Fruit fly (Drosophila melanogaster): ENCODE data around the gene Membrin.

The Membrin gene

dm6 chr3L:5360039-5360988 lies 5.9 kb upstream of the Membrin start, which contains the start of gene Cyt-c1 (continued):
- TF ChIP-seq Camta (GFP tag; optimal IDR thresholded peaks at IDR 0.05) (no peak), schlank (tag; optimal IDR thresholded peaks at IDR 0.05) (no peak), Hsf (GFP tag; optimal IDR thresholded peaks at IDR 0.05) (no peak), Nf-YB (GFP tag; optimal IDR thresholded peaks at IDR 0.05) (peak; percentile 56), CG1602 (GFP tag; optimal IDR thresholded peaks at IDR 0.05) (no peak), Dp (GFP tag; optimal IDR thresholded peaks at IDR 0.05) (no peak), lilli (GFP tag; optimal IDR thresholded peaks at IDR 0.05) (no peak), CG17186 (GFP tag; optimal IDR thresholded peaks at IDR 0.05) (no peak), MBD-R2 (GFP tag; IDR thresholded peaks at IDR 0.05) (peak; percentile 41), ssp (GFP tag; IDR thresholded peaks at IDR 0.05) (no peak), unc-4 (GFP tag; IDR thresholded peaks at IDR 0.05; ENCODE audit: partially characterized antibody) (peak; percentile 50; the same call in 1 of the 2 replicates), CG18599 (GFP tag; optimal IDR thresholded peaks at IDR 0.05) (no peak), repo (GFP tag; optimal IDR thresholded peaks at IDR 0.05) (no peak), da (GFP tag; optimal IDR thresholded peaks at IDR 0.05) (no peak), Lhr (GFP tag; optimal IDR thresholded peaks at IDR 0.05) (no peak), CG12659 (GFP tag; optimal IDR thresholded peaks at IDR 0.05) (no peak), cato (GFP tag; optimal IDR thresholded peaks at IDR 0.05; ENCODE audit: borderline replicate concordance) (no peak), trh (GFP tag; optimal IDR thresholded peaks at IDR 0.05) (no peak), E2f2 (GFP tag; IDR thresholded peaks at IDR 0.05) (0 out of 2 replicates have a peak, but pooled peaks have one; percentile 11), CG17385 (GFP tag; optimal IDR thresholded peaks at IDR 0.05) (peak; percentile 95), CG11560 (tag; IDR thresholded peaks at IDR 0.05) (no peak), BEAF-32 (GFP tag; optimal IDR thresholded peaks at IDR 0.05) (peak; percentile 61), Mrtf (GFP tag; IDR thresholded peaks at IDR 0.05) (no peak), Optix (GFP tag; IDR thresholded peaks at IDR 0.05) (0 out of 3 replicates have a peak, but pooled peaks have one; percentile 13), CG4424 (GFP tag; optimal IDR thresholded peaks at IDR 0.05) (no peak), org-1 (GFP tag; optimal IDR thresholded peaks at IDR 0.05) (no peak), chn (GFP tag; optimal IDR thresholded peaks at IDR 0.05) (no peak), zf30C (GFP tag; optimal IDR thresholded peaks at IDR 0.05) (no peak), pita (GFP tag; optimal IDR thresholded peaks at IDR 0.05) (no peak), Aef1 (GFP tag; IDR thresholded peaks at IDR 0.05) (no peak), ac (GFP tag; optimal IDR thresholded peaks at IDR 0.05) (no peak), CG10565 (GFP tag; optimal IDR thresholded peaks at IDR 0.05) (no peak), Dref (GFP tag; IDR thresholded peaks at IDR 0.05) (peak; percentile 53), crol (GFP tag; IDR thresholded peaks at IDR 0.05) (no peak), CG5245 (GFP tag; optimal IDR thresholded peaks at IDR 0.05) (no peak), CG11696 (GFP tag; IDR thresholded peaks at IDR 0.05) (no peak), B-H1 (GFP tag; IDR thresholded peaks at IDR 0.05) (no peak), dysf (GFP tag; IDR thresholded peaks at IDR 0.05) (no peak; the same call in 2 of the 3 replicates), Dfd (GFP tag; optimal IDR thresholded peaks at IDR 0.05) (no peak), CG10321 (GFP tag; IDR thresholded peaks at IDR 0.05) (no peak), CG13894 (tag; optimal IDR thresholded peaks at IDR 0.05) (no peak), H2.0 (GFP tag; IDR thresholded peaks at IDR 0.05) (no peak), gro (GFP tag; optimal IDR thresholded peaks at IDR 0.05) (no peak), shn (GFP tag; optimal IDR thresholded peaks at IDR 0.05) (no peak), NfI (GFP tag; optimal IDR thresholded peaks at IDR 0.05) (no peak), CG15269 (tag; optimal IDR thresholded peaks at IDR 0.05) (no peak), amos (GFP tag; IDR thresholded peaks at IDR 0.05; ENCODE audit: partially characterized antibody) (peak; percentile 76), CG7745 (tag; optimal IDR thresholded peaks at IDR 0.05) (no peak), ro (GFP tag; IDR thresholded peaks at IDR 0.05) (no peak)

All from whole organism, embryonic.